Worm (Caenorhabditis elegans): ENCODE measurements around the gene col-73.

DNA sequence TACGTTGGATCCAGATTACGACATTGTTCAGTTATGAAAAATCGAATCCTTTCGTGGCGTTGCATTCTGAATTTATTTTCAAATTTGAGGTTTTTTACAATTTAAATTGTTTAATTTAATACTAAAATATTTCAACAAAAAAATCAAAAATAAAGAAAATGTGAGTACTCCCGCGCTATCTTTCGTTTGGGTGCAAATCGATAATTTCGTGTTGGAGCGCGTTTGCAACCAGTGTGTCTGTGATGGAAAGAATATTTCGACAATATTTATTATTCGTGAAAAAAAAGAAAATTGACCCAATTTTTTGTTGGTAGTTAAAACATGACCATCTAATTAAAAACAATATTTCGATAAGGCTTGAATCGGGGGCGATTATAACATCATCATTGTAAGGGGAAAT is 29.1 kb upstream of the col-73 start, which contains the start of gene R05F9.9:
- TF ChIP-seq aha-1 (tag; optimal IDR thresholded peaks at IDR 0.05) (no peak), blmp-1 (tag; optimal IDR thresholded peaks at IDR 0.05) (peak; percentile 37), nhr-11 (tag; optimal IDR thresholded peaks at IDR 0.05) (no peak), fkh-10 (GFP tag; optimal IDR thresholded peaks at IDR 0.05) (no peak), snpc-4 (tag; optimal IDR thresholded peaks at IDR 0.05) (no peak), ztf-4 (tag; optimal IDR thresholded peaks at IDR 0.05) (no peak), unc-98 (GFP tag; IDR thresholded peaks at IDR 0.05) (no peak), lin-35 (GFP tag; optimal IDR thresholded peaks at IDR 0.05) (peak; percentile 33 to 67)
